Fruit fly (Drosophila melanogaster) whole organism, embryonic: ENCODE results near the gene CG34286.

Experiments
- CG1024 ChIP-seq: fragments of 200-800 bp; sonication (Bioruptor generic); IDR thresholded peaks from 2 replicates; pipeline ENCODE4 v1.3.6; 2022; ENCODE audit warnings: missing biosample characterization, missing genetic modification characterization
- CG10979 ChIP-seq: fragments of 200-800 bp; sonication (Bioruptor generic); optimal IDR thresholded peaks from 2 replicates; lab custom pipeline; 2018; ENCODE audit warnings: missing biosample characterization, mild to moderate bottlenecking, missing genetic modification characterization, moderate library complexity
- CG11504 ChIP-seq: fragments of 200-800 bp; sonication (Bioruptor generic); optimal IDR thresholded peaks from 3 replicates; lab custom pipeline; 2019; ENCODE audit warnings: missing biosample characterization, mild to moderate bottlenecking, missing genetic modification characterization, moderate library complexity
- CG14860 ChIP-seq: fragments of 200-800 bp; sonication (Bioruptor generic); IDR thresholded peaks from 3 replicates; pipeline ENCODE4 v1.3.6; 2022; ENCODE audit warnings: missing biosample characterization, missing genetic modification characterization; ENCODE audit not compliant: partially characterized antibody
- CG15073 ChIP-seq: fragments of 200-800 bp; sonication (Bioruptor generic); optimal IDR thresholded peaks from 2 replicates; lab custom pipeline; 2016; ENCODE audit warnings: missing biosample characterization, missing genetic modification characterization
- CG15479 ChIP-seq: fragments of 200-800 bp; sonication (Bioruptor generic); optimal IDR thresholded peaks from 3 replicates; lab custom pipeline; 2019; ENCODE audit warnings: missing biosample characterization, mild to moderate bottlenecking, missing genetic modification characterization, moderate library complexity
- CG1603 ChIP-seq: fragments of 200-800 bp; sonication (Bioruptor generic); optimal IDR thresholded peaks from 2 replicates; lab custom pipeline; 2019; ENCODE audit warnings: missing biosample characterization, mild to moderate bottlenecking, missing genetic modification characterization, moderate library complexity
- CG17328 ChIP-seq: fragments of 200-800 bp; sonication (Bioruptor generic); IDR thresholded peaks from 2 replicates; pipeline ENCODE4 v1.3.6; 2022; ENCODE audit warnings: missing biosample characterization, missing genetic modification characterization
- CG18476 ChIP-seq: fragments of 200-800 bp; sonication (Bioruptor generic); optimal IDR thresholded peaks from 2 replicates; lab custom pipeline; 2016; ENCODE audit warnings: missing biosample characterization, mild to moderate bottlenecking, missing genetic modification characterization
- CG4328 ChIP-seq: fragments of 200-800 bp; sonication (Bioruptor generic); optimal IDR thresholded peaks from 3 replicates; lab custom pipeline; 2017; ENCODE audit warnings: missing biosample characterization, missing genetic modification reagents, missing genetic modification characterization
- CG43689 ChIP-seq: fragments of 200-800 bp; sonication (Bioruptor generic); IDR thresholded peaks from 2 replicates; pipeline ENCODE4 v1.3.6; 2022; ENCODE audit warnings: missing biosample characterization, missing genetic modification characterization
- CG6813 ChIP-seq: fragments of 200-800 bp; sonication (Bioruptor generic); optimal IDR thresholded peaks from 2 replicates; lab custom pipeline; 2017; ENCODE audit warnings: missing biosample characterization, missing genetic modification characterization, mild to moderate bottlenecking, moderate library complexity, missing genetic modification reagents
- CG7556 ChIP-seq: fragments of 200-800 bp; sonication (Bioruptor generic); optimal IDR thresholded peaks from 2 replicates; lab custom pipeline; 2017; ENCODE audit warnings: missing biosample characterization, mild to moderate bottlenecking, missing genetic modification characterization
- CG7786 ChIP-seq: fragments of 200-800 bp; sonication (Bioruptor generic); optimal IDR thresholded peaks from 2 replicates; lab custom pipeline; 2016; ENCODE audit warnings: missing biosample characterization, missing genetic modification characterization
- CG9727 ChIP-seq: fragments of 200-800 bp; sonication (Bioruptor generic); optimal IDR thresholded peaks from 3 replicates; lab custom pipeline; 2017; ENCODE audit warnings: missing biosample characterization, mild to moderate bottlenecking, missing genetic modification characterization
- CTCF ChIP-seq: fragments of 200-800 bp; sonication (Bioruptor generic); optimal IDR thresholded peaks from 2 replicates; lab custom pipeline; 2017; ENCODE audit warnings: missing biosample characterization, mild to moderate bottlenecking, missing genetic modification characterization, moderate library complexity
- Chrac-16 ChIP-seq: fragments of 200-800 bp; sonication (Bioruptor generic); optimal IDR thresholded peaks from 3 replicates; lab custom pipeline; 2016; ENCODE audit warnings: missing biosample characterization, missing genetic modification characterization
- Dek ChIP-seq: fragments of 200-800 bp; sonication (Bioruptor generic); optimal IDR thresholded peaks from 3 replicates; lab custom pipeline; 2019; ENCODE audit warnings: missing biosample characterization, mild to moderate bottlenecking, missing genetic modification characterization, moderate library complexity
- Dp ChIP-seq: fragments of 200-800 bp; sonication (Bioruptor generic); optimal IDR thresholded peaks from 2 replicates; lab custom pipeline; 2018; ENCODE audit warnings: missing biosample characterization, mild to moderate bottlenecking, missing genetic modification characterization, moderate library complexity
- Dref ChIP-seq: fragments of 200-800 bp; sonication (Bioruptor generic); IDR thresholded peaks from 2 replicates; pipeline ENCODE4 v1.3.6; 2022; ENCODE audit warnings: missing biosample characterization, missing genetic modification characterization
- Drgx ChIP-seq: fragments of 200-800 bp; sonication (Bioruptor generic); IDR thresholded peaks from 2 replicates; pipeline ENCODE4 v1.3.6; 2022; ENCODE audit warnings: missing biosample characterization, missing genetic modification characterization
- Fer1 ChIP-seq: fragments of 200-800 bp; sonication (Bioruptor generic); optimal IDR thresholded peaks from 2 replicates; lab custom pipeline; 2017; ENCODE audit warnings: missing biosample characterization, mild to moderate bottlenecking, missing genetic modification characterization
- H15 ChIP-seq: fragments of 200-800 bp; sonication (Bioruptor generic); IDR thresholded peaks from 3 replicates; pipeline ENCODE4 v1.3.6; 2022; ENCODE audit warnings: missing biosample characterization, missing genetic modification characterization
- Hey ChIP-seq: fragments of 200-800 bp; sonication (Bioruptor generic); optimal IDR thresholded peaks from 3 replicates; lab custom pipeline; 2018; ENCODE audit warnings: missing biosample characterization, mild to moderate bottlenecking, missing genetic modification characterization
- HmgD ChIP-seq: fragments of 200-800 bp; sonication (Bioruptor generic); optimal IDR thresholded peaks from 3 replicates; lab custom pipeline; 2016; ENCODE audit warnings: missing biosample characterization, missing genetic modification characterization
- Hmr ChIP-seq: fragments of 200-800 bp; sonication (Bioruptor generic); optimal IDR thresholded peaks from 3 replicates; lab custom pipeline; 2017; ENCODE audit warnings: mild to moderate bottlenecking, missing biosample characterization, missing genetic modification reagents, missing genetic modification characterization
- Lim3 ChIP-seq: fragments of 200-800 bp; sonication (Bioruptor generic); IDR thresholded peaks from 2 replicates; pipeline ENCODE4 v1.3.6; 2022; ENCODE audit warnings: missing biosample characterization, missing genetic modification characterization
- Lpt ChIP-seq: fragments of >200 bp; optimal IDR thresholded peaks from 2 replicates; lab custom pipeline; 2018; ENCODE audit warnings: missing biosample characterization, missing genetic modification characterization
- MESR4 ChIP-seq: fragments of 200-800 bp; sonication (Bioruptor generic); optimal IDR thresholded peaks from 2 replicates; lab custom pipeline; 2018; ENCODE audit warnings: missing biosample characterization, mild to moderate bottlenecking, missing genetic modification characterization, moderate library complexity
- NC2α ChIP-seq: fragments of 200-800 bp; sonication (Bioruptor generic); optimal IDR thresholded peaks from 2 replicates; lab custom pipeline; 2016; ENCODE audit warnings: missing biosample characterization, missing genetic modification characterization
- NC2β ChIP-seq: fragments of 200-800 bp; sonication (Bioruptor generic); optimal IDR thresholded peaks from 2 replicates; lab custom pipeline; 2016; ENCODE audit warnings: missing biosample characterization, missing genetic modification characterization
- NK7.1 ChIP-seq: fragments of 200-800 bp; sonication (Bioruptor generic); optimal IDR thresholded peaks from 3 replicates; lab custom pipeline; 2016; ENCODE audit warnings: missing biosample characterization, missing genetic modification characterization
- Nf-YA ChIP-seq: fragments of 200-800 bp; sonication (Bioruptor generic); IDR thresholded peaks from 2 replicates; pipeline ENCODE4 v1.3.6; 2022; ENCODE audit warnings: missing biosample characterization, missing genetic modification characterization
- Scr ChIP-seq: fragments of 200-800 bp; sonication (Bioruptor generic); IDR thresholded peaks from 2 replicates; pipeline ENCODE4 v1.3.6; 2022; ENCODE audit warnings: missing biosample characterization, missing genetic modification characterization; ENCODE audit not compliant: partially characterized antibody
- Xrp1 ChIP-seq: fragments of 200-800 bp; sonication (Bioruptor generic); IDR thresholded peaks from 2 replicates; pipeline ENCODE4 v1.3.6; 2022; ENCODE audit warnings: missing biosample characterization, missing genetic modification characterization
- bcd ChIP-seq: fragments of 200-800 bp; sonication (Bioruptor generic); optimal IDR thresholded peaks from 2 replicates; lab custom pipeline; 2017; ENCODE audit warnings: missing biosample characterization, mild to moderate bottlenecking, missing genetic modification characterization
- caup ChIP-seq: fragments of 200-800 bp; sonication (Bioruptor generic); optimal IDR thresholded peaks from 3 replicates; lab custom pipeline; 2017; ENCODE audit warnings: missing biosample characterization, mild to moderate bottlenecking, missing genetic modification characterization, moderate library complexity; ENCODE audit not compliant: severe bottlenecking
- eyg ChIP-seq: fragments of 200-800 bp; sonication (Bioruptor generic); optimal IDR thresholded peaks from 3 replicates; lab custom pipeline; 2016; ENCODE audit warnings: missing biosample characterization, missing genetic modification characterization
- fd3F ChIP-seq: fragments of 200-800 bp; sonication (Bioruptor generic); optimal IDR thresholded peaks from 2 replicates; lab custom pipeline; 2018; ENCODE audit warnings: missing biosample characterization, mild to moderate bottlenecking, missing genetic modification characterization, moderate library complexity
- grn ChIP-seq: fragments of 200-800 bp; sonication (Bioruptor generic); optimal IDR thresholded peaks from 3 replicates; lab custom pipeline; 2017; ENCODE audit warnings: missing biosample characterization, missing genetic modification characterization
- h ChIP-seq: fragments of >200 bp; optimal IDR thresholded peaks from 2 replicates; lab custom pipeline; 2017
- knrl ChIP-seq: fragments of 200-800 bp; sonication (Bioruptor generic); IDR thresholded peaks from 3 replicates; pipeline ENCODE4 v1.3.6; 2022; ENCODE audit warnings: missing biosample characterization, missing genetic modification characterization; ENCODE audit not compliant: partially characterized antibody
- lilli ChIP-seq: fragments of 200-800 bp; sonication (Bioruptor generic); optimal IDR thresholded peaks from 3 replicates; lab custom pipeline; 2016; ENCODE audit warnings: missing biosample characterization, missing genetic modification characterization
- luna ChIP-seq: fragments of 200-800 bp; sonication (Bioruptor generic); optimal IDR thresholded peaks from 2 replicates; lab custom pipeline; 2016; ENCODE audit warnings: missing biosample characterization, missing genetic modification characterization
- nau ChIP-seq: fragments of 200-800 bp; sonication (Bioruptor generic); optimal IDR thresholded peaks from 3 replicates; lab custom pipeline; 2017; ENCODE audit warnings: missing biosample characterization, mild to moderate bottlenecking, missing genetic modification characterization, missing genetic modification reagents
- sd ChIP-seq: fragments of 200-800 bp; sonication (Bioruptor generic); optimal IDR thresholded peaks from 3 replicates; lab custom pipeline; 2018; ENCODE audit warnings: missing biosample characterization, mild to moderate bottlenecking, missing genetic modification characterization, moderate library complexity
- sens-2 ChIP-seq: fragments of 200-800 bp; sonication (Bioruptor generic); IDR thresholded peaks from 2 replicates; pipeline ENCODE4 v1.3.6; 2022; ENCODE audit warnings: missing biosample characterization, missing genetic modification characterization
- trem ChIP-seq: fragments of 200-800 bp; optimal IDR thresholded peaks from 3 replicates; lab custom pipeline; 2019; ENCODE audit warnings: missing biosample characterization, mild to moderate bottlenecking, missing genetic modification characterization, moderate library complexity
- vfl ChIP-seq: fragments of 200-800 bp; sonication (Bioruptor generic); optimal IDR thresholded peaks from 2 replicates; lab custom pipeline; 2016; ENCODE audit warnings: missing biosample characterization, missing genetic modification characterization
- zen ChIP-seq: fragments of 200-800 bp; sonication (Bioruptor generic); optimal IDR thresholded peaks from 3 replicates; lab custom pipeline; 2018; ENCODE audit warnings: missing biosample characterization, mild to moderate bottlenecking, missing genetic modification characterization, moderate library complexity

The CG34286 gene

DNA sequence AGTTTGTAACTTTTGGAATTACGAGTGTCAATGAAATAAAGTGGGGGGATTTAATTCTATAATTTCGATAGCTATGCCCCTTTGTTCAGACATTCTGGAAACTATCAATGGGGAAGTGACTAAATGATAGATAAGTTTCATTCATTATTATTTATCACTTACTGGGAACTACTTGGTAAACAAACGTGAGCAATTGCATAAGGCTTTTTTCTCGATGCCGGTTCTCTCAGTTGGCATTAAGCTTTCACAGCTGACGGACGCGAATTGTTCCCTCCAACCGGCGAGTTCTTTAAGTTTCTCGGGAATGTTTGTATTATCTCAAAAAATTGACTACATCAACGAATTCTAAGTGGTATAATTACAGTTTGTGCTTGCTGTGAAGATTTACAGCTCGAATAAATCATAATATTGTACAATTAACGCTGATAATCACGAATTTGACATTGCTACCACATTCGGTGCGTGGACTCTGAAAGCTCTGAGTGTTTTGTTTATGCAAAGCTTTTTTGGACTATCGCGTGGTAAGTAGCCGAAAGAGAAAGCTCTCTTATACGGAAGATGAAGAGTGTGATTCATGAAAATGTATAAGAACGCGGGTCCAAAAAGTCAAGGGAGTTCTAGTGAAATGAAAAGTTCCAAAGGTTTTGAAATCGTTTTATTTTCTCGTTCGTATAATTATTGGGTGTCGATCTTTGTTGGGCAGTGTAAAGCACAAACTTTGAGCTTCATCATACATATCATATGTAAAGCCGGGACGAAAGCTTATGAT lies 44.3 kb downstream of the CG34286 start, which contains the start of gene Naam (continued):
- TF ChIP-seq CG18476 (GFP tag; lab: Kevin White, UChicago), result peak; percentile 58
- peak; percentile 86 for TF ChIP-seq CG6813
- TF ChIP-seq CTCF (GFP tag; lab: Kevin White, UChicago), result peak; percentile 32
- TF ChIP-seq Nf-YA (GFP tag; lab: Robert Waterston, UW), result peak; percentile 45; the same call in 1 of the 2 replicates
- no peak for TF ChIP-seq knrl (GFP tag; lab: Robert Waterston, UW)
- peak; percentile 61 for TF ChIP-seq nau (GFP tag; lab: Kevin White, UChicago)
- TF ChIP-seq caup (GFP tag; lab: Kevin White, UChicago), result peak; percentile 83
- TF ChIP-seq CG9727 (GFP tag; lab: Kevin White, UChicago), result peak; percentile 44
- peak; percentile 74 for TF ChIP-seq CG1603 (tag; lab: Kevin White, UChicago)
- peak; percentile 86 for TF ChIP-seq Fer1 (GFP tag; lab: Kevin White, UChicago)
- TF ChIP-seq NC2β, result peak; percentile 42
- peak; percentile 91 for TF ChIP-seq Hmr (GFP tag; lab: Kevin White, UChicago)
- TF ChIP-seq Dp (GFP tag; lab: Kevin White, UChicago), result no peak
- peak; percentile 79 for TF ChIP-seq CG17328
- no peak for TF ChIP-seq CG10979
- peak; percentile 35 for TF ChIP-seq trem (tag; lab: Kevin White, UChicago)
- TF ChIP-seq bcd, result peak; percentile 71
- no peak; the same call in 1 of the 2 replicates for TF ChIP-seq Scr (GFP tag; lab: Robert Waterston, UW)
- peak; percentile 21 for TF ChIP-seq zen (tag; lab: Kevin White, UChicago)
- TF ChIP-seq CG4328, result peak; percentile 39
- TF ChIP-seq Chrac-16 (GFP tag; lab: Kevin White, UChicago), result peak; percentile 58
- TF ChIP-seq CG7786 (GFP tag; lab: Kevin White, UChicago), result peak; percentile 85
- peak; percentile 87 for TF ChIP-seq eyg (GFP tag; lab: Kevin White, UChicago)
- peak; percentile 92 for TF ChIP-seq lilli (GFP tag; lab: Kevin White, UChicago)
- TF ChIP-seq HmgD, result peak; percentile 30
- no peak for TF ChIP-seq CG14860
- TF ChIP-seq Dref (GFP tag; lab: Robert Waterston, UW), result no peak
- peak; percentile 67 for TF ChIP-seq vfl (GFP tag; lab: Kevin White, UChicago)
- TF ChIP-seq Dek (tag; lab: Kevin White, UChicago), result peak; percentile 70
- no peak for TF ChIP-seq h (lab: Kevin White, UChicago)
- TF ChIP-seq Hey (tag; lab: Kevin White, UChicago), result no peak
- peak; percentile 25 for TF ChIP-seq luna (GFP tag; lab: Kevin White, UChicago)
- no peak for TF ChIP-seq Lpt
- TF ChIP-seq Lim3, result no peak
- no peak for TF ChIP-seq CG15479 (GFP tag; lab: Kevin White, UChicago)
- peak; percentile 57 for TF ChIP-seq CG1024 (GFP tag; lab: Robert Waterston, UW)
- TF ChIP-seq CG11504 (tag; lab: Kevin White, UChicago), result peak; percentile 76
- peak; percentile 75 for TF ChIP-seq sd
- peak; percentile 86 for TF ChIP-seq Xrp1 (GFP tag; lab: Robert Waterston, UW)
- no peak for TF ChIP-seq CG15073 (GFP tag; lab: Kevin White, UChicago)
- no peak for TF ChIP-seq sens-2 (GFP tag; lab: Robert Waterston, UW)
- TF ChIP-seq Drgx, result peak; percentile 85
- TF ChIP-seq CG7556 (GFP tag; lab: Kevin White, UChicago), result peak; percentile 85
- TF ChIP-seq NK7.1 (GFP tag; lab: Kevin White, UChicago), result peak; percentile 77
- TF ChIP-seq fd3F (GFP tag; lab: Kevin White, UChicago), result peak; percentile 49
- no peak; the same call in 2 of the 3 replicates for TF ChIP-seq H15 (GFP tag; lab: Robert Waterston, UW)
- no peak for TF ChIP-seq CG43689
- TF ChIP-seq grn (GFP tag; lab: Kevin White, UChicago), result peak; percentile 43
- peak; percentile 27 for TF ChIP-seq NC2α (GFP tag; lab: Kevin White, UChicago)
- TF ChIP-seq MESR4 (GFP tag; lab: Kevin White, UChicago), result peak; percentile 19
